Worm (Caenorhabditis elegans) whole organism, L1 larva: ENCODE measurements around the gene F41D9.2.

Source experiments
- ama-1 ChIP-seq: fragments of 150-350 bp; optimal IDR thresholded peaks from 2 replicates; lab custom pipeline; 2014
- fkh-8 ChIP-seq: sonication (generic microtip); optimal IDR thresholded peaks from 2 replicates; lab custom pipeline; 2016; ENCODE audit warnings: mild to moderate bottlenecking, missing genetic modification characterization, missing compliant biosample characterization
- lin-39 ChIP-seq: fragments of 150-350 bp; optimal IDR thresholded peaks from 2 replicates; lab custom pipeline; 2014; ENCODE audit warnings: missing biosample characterization, missing genetic modification reagents, missing genetic modification characterization
- lir-3 ChIP-seq: sonication (generic microtip); optimal IDR thresholded peaks from 2 replicates; lab custom pipeline; 2016; ENCODE audit warnings: mild to moderate bottlenecking, missing genetic modification characterization, moderate library complexity, missing compliant biosample characterization; ENCODE audit not compliant: poor library complexity
- lsy-2 ChIP-seq, 2 experiments: fragments of 150-350 bp; optimal IDR thresholded peaks; 2 replicates each; lab custom pipeline; 2014; ENCODE audit warnings: missing biosample characterization in 2 of 2, missing genetic modification characterization in 2 of 2
- nhr-12 ChIP-seq: sonication (generic microtip); optimal IDR thresholded peaks from 2 replicates; lab custom pipeline; 2017; ENCODE audit warnings: missing biosample characterization, missing genetic modification characterization
- nhr-20 ChIP-seq: sonication (generic microtip); optimal IDR thresholded peaks from 2 replicates; lab custom pipeline; 2016; ENCODE audit warnings: mild to moderate bottlenecking, missing genetic modification characterization, missing compliant biosample characterization
- rnt-1 ChIP-seq: sonication (generic microtip); optimal IDR thresholded peaks from 2 replicates; lab custom pipeline; 2016; ENCODE audit warnings: mild to moderate bottlenecking, missing genetic modification characterization, moderate library complexity, missing compliant biosample characterization
- sptf-1 ChIP-seq: fragments of 150-350 bp; optimal IDR thresholded peaks from 2 replicates; lab custom pipeline; 2014; ENCODE audit warnings: missing biosample characterization, missing genetic modification characterization

ce11 chrX:8391505-8391904, 6.8 kb upstream of the F41D9.2 start:
- no peak for TF ChIP-seq lsy-2 (tag; optimal IDR thresholded peaks at IDR 0.05; lab: Kevin White, UChicago)
- no peak for TF ChIP-seq rnt-1
- TF ChIP-seq ama-1 (lab: Kevin White, UChicago) = no peak
- no peak for TF ChIP-seq lir-3 (tag; lab: Kevin White, UChicago)
- no peak for TF ChIP-seq nhr-20 (tag; lab: Kevin White, UChicago)
- TF ChIP-seq lin-39 (tag; lab: Kevin White, UChicago) = no peak
- no peak for TF ChIP-seq nhr-12 (tag; lab: Kevin White, UChicago)
- no peak for TF ChIP-seq sptf-1 (tag; lab: Kevin White, UChicago)
- no peak for TF ChIP-seq fkh-8 (tag; lab: Kevin White, UChicago)
